Worm (Caenorhabditis elegans): Measurements from ENCODE around the gene glb-30.

DNA sequence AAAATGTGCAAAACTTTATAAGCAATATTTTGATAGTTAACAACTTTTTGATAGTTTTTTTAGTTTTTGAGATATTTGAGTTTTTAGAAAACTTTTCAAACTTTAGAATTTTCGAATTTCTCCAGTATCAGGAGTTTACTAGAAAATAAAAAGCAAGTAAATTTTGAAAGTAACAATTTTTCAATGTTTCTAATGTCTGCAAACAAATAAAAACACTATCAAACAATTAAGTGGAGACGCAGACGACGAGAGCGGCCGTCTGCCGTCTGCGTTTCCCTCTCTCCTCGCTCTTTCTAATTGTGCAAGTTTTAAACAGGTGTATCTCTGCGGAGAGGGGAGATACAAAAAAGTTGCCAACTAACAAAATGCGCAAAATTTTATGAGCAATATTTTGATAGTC lies 15.5 kb downstream of the glb-30 start:
- no peak for TF ChIP-seq nhr-12 (tag; optimal IDR thresholded peaks at IDR 0.05)
- TF ChIP-seq ztf-11 (tag; optimal IDR thresholded peaks at IDR 0.05), result no peak
- TF ChIP-seq mab-5 (tag; optimal IDR thresholded peaks at IDR 0.05), result no peak
- TF ChIP-seq unc-62 (GFP tag; optimal IDR thresholded peaks at IDR 0.05), result no peak
- TF ChIP-seq ceh-39 (tag; optimal IDR thresholded peaks at IDR 0.05), result no peak
- TF ChIP-seq nhr-28 (tag; optimal IDR thresholded peaks at IDR 0.05), result no peak
- no peak for TF ChIP-seq unc-39 (tag; optimal IDR thresholded peaks at IDR 0.05)
- no peak for TF ChIP-seq snpc-4 (tag; optimal IDR thresholded peaks at IDR 0.05)
- no peak for TF ChIP-seq tbx-8 (GFP tag; optimal IDR thresholded peaks at IDR 0.05)
- TF ChIP-seq sptf-1 (tag; optimal IDR thresholded peaks at IDR 0.05), result no peak
- no peak for TF ChIP-seq nhr-2 (tag; optimal IDR thresholded peaks at IDR 0.05)
